Worm (Caenorhabditis elegans) whole organism, late embryonic: ENCODE measurements around the gene unc-43.
A peak's percentile ranks its signal among the peaks of the same experiment; 100 is the strongest.

Experiments used
- C08G9.2 ChIP-seq: sonication (generic microtip); optimal IDR thresholded peaks from 2 replicates; lab custom pipeline; 2016; ENCODE audit warnings: mild to moderate bottlenecking, missing genetic modification characterization, moderate library complexity, missing compliant biosample characterization
- C38D4.7 ChIP-seq: fragments of 200-800 bp; sonication (Bioruptor generic); optimal IDR thresholded peaks from 2 replicates; lab custom pipeline; 2018; ENCODE audit warnings: mild to moderate bottlenecking, missing genetic modification characterization, moderate library complexity, missing compliant biosample characterization
- F13H6.1 ChIP-seq: sonication (generic microtip); optimal IDR thresholded peaks from 2 replicates; lab custom pipeline; 2016; ENCODE audit warnings: missing genetic modification characterization, missing compliant biosample characterization
- K02D7.2 ChIP-seq: sonication (generic microtip); optimal IDR thresholded peaks from 2 replicates; lab custom pipeline; 2017; ENCODE audit warnings: mild to moderate bottlenecking, missing genetic modification characterization, missing compliant biosample characterization
- K09A11.1 ChIP-seq: sonication (generic microtip); optimal IDR thresholded peaks from 2 replicates; lab custom pipeline; 2017; ENCODE audit warnings: antibody characterized with exemption, mild to moderate bottlenecking, missing genetic modification characterization, missing compliant biosample characterization; ENCODE audit not compliant: insufficient read depth
- T23F11.4 ChIP-seq: fragments of 200-800 bp; sonication (Bioruptor generic); optimal IDR thresholded peaks from 2 replicates; lab custom pipeline; 2018; ENCODE audit warnings: mild to moderate bottlenecking, missing genetic modification characterization, missing compliant biosample characterization
- Y22D7AL.16 ChIP-seq: sonication (generic microtip); optimal IDR thresholded peaks from 2 replicates; lab custom pipeline; 2016; ENCODE audit warnings: missing genetic modification characterization, missing compliant biosample characterization
- ahr-1 ChIP-seq: sonication (generic microtip); optimal IDR thresholded peaks from 2 replicates; lab custom pipeline; 2016; ENCODE audit warnings: missing genetic modification characterization, missing compliant biosample characterization
- ceh-19 ChIP-seq: fragments of 200-800 bp; sonication (Bioruptor generic); optimal IDR thresholded peaks from 2 replicates; lab custom pipeline; 2018; ENCODE audit warnings: mild to moderate bottlenecking, missing genetic modification characterization, missing compliant biosample characterization
- ceh-2 ChIP-seq: sonication (generic microtip); optimal IDR thresholded peaks from 2 replicates; lab custom pipeline; 2016; ENCODE audit warnings: missing genotype, missing genetic modification characterization, missing compliant biosample characterization
- ceh-24 ChIP-seq: sonication (generic microtip); optimal IDR thresholded peaks from 2 replicates; lab custom pipeline; 2016; ENCODE audit warnings: mild to moderate bottlenecking, missing genetic modification characterization, missing compliant biosample characterization
- ceh-30 ChIP-seq: fragments of 150-350 bp; optimal IDR thresholded peaks from 2 replicates; lab custom pipeline; 2014; ENCODE audit warnings: missing biosample characterization, missing genetic modification characterization
- ceh-34 ChIP-seq: sonication (generic microtip); optimal IDR thresholded peaks from 2 replicates; lab custom pipeline; 2016; ENCODE audit warnings: mild to moderate bottlenecking, missing genetic modification characterization, missing compliant biosample characterization
- ceh-9 ChIP-seq: sonication (generic microtip); optimal IDR thresholded peaks from 2 replicates; lab custom pipeline; 2016; ENCODE audit warnings: mild to moderate bottlenecking, missing genetic modification characterization, inconsistent platforms, missing compliant biosample characterization
- che-1 ChIP-seq: sonication (generic microtip); optimal IDR thresholded peaks from 2 replicates; lab custom pipeline; 2016; ENCODE audit warnings: mild to moderate bottlenecking, missing genetic modification characterization, missing compliant biosample characterization
- dmd-4 ChIP-seq: sonication (generic microtip); optimal IDR thresholded peaks from 2 replicates; lab custom pipeline; 2016; ENCODE audit warnings: borderline replicate concordance, missing genetic modification characterization, missing compliant biosample characterization
- dve-1 ChIP-seq: sonication (generic microtip); optimal IDR thresholded peaks from 2 replicates; lab custom pipeline; 2017; ENCODE audit warnings: antibody characterized with exemption, mild to moderate bottlenecking, missing genetic modification characterization, missing compliant biosample characterization
- elt-2 ChIP-seq: sonication (generic microtip); optimal IDR thresholded peaks from 2 replicates; lab custom pipeline; 2016; ENCODE audit warnings: missing genetic modification reagents, missing genetic modification characterization, missing compliant biosample characterization
- elt-4 ChIP-seq: sonication (generic microtip); optimal IDR thresholded peaks from 2 replicates; lab custom pipeline; 2016; ENCODE audit warnings: missing genetic modification characterization, missing compliant biosample characterization
- ets-4 ChIP-seq: sonication (generic microtip); optimal IDR thresholded peaks from 2 replicates; lab custom pipeline; 2016; ENCODE audit warnings: missing genetic modification characterization, missing compliant biosample characterization
- fax-1 ChIP-seq: sonication (generic microtip); optimal IDR thresholded peaks from 2 replicates; lab custom pipeline; 2016; ENCODE audit warnings: missing genotype, missing genetic modification characterization, missing compliant biosample characterization
- fkh-6 ChIP-seq: sonication (generic microtip); optimal IDR thresholded peaks from 2 replicates; lab custom pipeline; 2016; ENCODE audit warnings: missing genetic modification characterization, missing compliant biosample characterization
- gmeb-2 ChIP-seq: sonication (generic microtip); optimal IDR thresholded peaks from 2 replicates; lab custom pipeline; 2016; ENCODE audit warnings: missing genetic modification characterization, inconsistent platforms, missing compliant biosample characterization
- hlh-13 ChIP-seq: fragments of 200-800 bp; sonication (Bioruptor generic); optimal IDR thresholded peaks from 2 replicates; lab custom pipeline; 2018; ENCODE audit warnings: mild to moderate bottlenecking, missing genetic modification characterization, missing compliant biosample characterization
- hlh-15 ChIP-seq: sonication (generic microtip); optimal IDR thresholded peaks from 2 replicates; lab custom pipeline; 2016; ENCODE audit warnings: missing genetic modification characterization, missing compliant biosample characterization
- hlh-30 ChIP-seq: sonication (generic microtip); optimal IDR thresholded peaks from 2 replicates; lab custom pipeline; 2017; ENCODE audit warnings: antibody characterized with exemption, missing genetic modification characterization, missing compliant biosample characterization; ENCODE audit not compliant: insufficient read depth
- hlh-6 ChIP-seq: sonication (generic microtip); optimal IDR thresholded peaks from 2 replicates; lab custom pipeline; 2016; ENCODE audit warnings: missing genotype, missing genetic modification characterization, missing compliant biosample characterization
- lin-11 ChIP-seq: fragments of 200-800 bp; sonication (Bioruptor generic); optimal IDR thresholded peaks from 2 replicates; lab custom pipeline; 2018; ENCODE audit warnings: mild to moderate bottlenecking, missing genetic modification characterization, missing compliant biosample characterization
- mec-3 ChIP-seq: sonication (generic microtip); optimal IDR thresholded peaks from 2 replicates; lab custom pipeline; 2016; ENCODE audit warnings: borderline replicate concordance, missing genetic modification characterization, missing compliant biosample characterization
- nfya-1 ChIP-seq: sonication (generic microtip); optimal IDR thresholded peaks from 2 replicates; lab custom pipeline; 2017; ENCODE audit warnings: missing genetic modification characterization, mild to moderate bottlenecking, missing compliant biosample characterization, antibody characterized with exemption, moderate library complexity
- nhr-11 ChIP-seq: fragments of 150-350 bp; optimal IDR thresholded peaks from 2 replicates; lab custom pipeline; 2014; ENCODE audit warnings: missing biosample characterization, missing genetic modification characterization
- npax-4 ChIP-seq: sonication (generic microtip); optimal IDR thresholded peaks from 2 replicates; lab custom pipeline; 2016; ENCODE audit warnings: missing genetic modification characterization, missing compliant biosample characterization
- pat-9 ChIP-seq: fragments of 200-800 bp; sonication (Bioruptor generic); optimal IDR thresholded peaks from 2 replicates; lab custom pipeline; 2018; ENCODE audit warnings: mild to moderate bottlenecking, missing genetic modification characterization, moderate library complexity, missing compliant biosample characterization
- pha-2 ChIP-seq: sonication (generic microtip); optimal IDR thresholded peaks from 2 replicates; lab custom pipeline; 2017; ENCODE audit warnings: mild to moderate bottlenecking, missing genetic modification characterization, missing compliant biosample characterization
- pha-4 ChIP-seq: fragments of 150-350 bp; optimal IDR thresholded peaks from 2 replicates; lab custom pipeline; 2018; ENCODE audit warnings: missing biosample characterization, missing genetic modification reagents, missing genetic modification characterization
- pqm-1 ChIP-seq: sonication (generic microtip); optimal IDR thresholded peaks from 2 replicates; lab custom pipeline; 2016; ENCODE audit warnings: missing genetic modification characterization, missing compliant biosample characterization
- pros-1 ChIP-seq: fragments of 150-350 bp; optimal IDR thresholded peaks from 2 replicates; lab custom pipeline; 2014; ENCODE audit warnings: missing biosample characterization, missing genetic modification reagents, missing genetic modification characterization
- ref-2 ChIP-seq: sonication (generic microtip); optimal IDR thresholded peaks from 2 replicates; lab custom pipeline; 2016; ENCODE audit warnings: missing genetic modification characterization, missing compliant biosample characterization
- rnt-1 ChIP-seq: sonication (generic microtip); optimal IDR thresholded peaks from 2 replicates; lab custom pipeline; 2016; ENCODE audit warnings: missing genetic modification characterization, missing compliant biosample characterization
- sox-2 ChIP-seq: fragments of 200-800 bp; sonication (Bioruptor generic); IDR thresholded peaks from 2 replicates; pipeline ENCODE4 v1.3.6; 2022; ENCODE audit warnings: missing genetic modification reagents, missing genetic modification characterization, missing compliant biosample characterization
- sox-4 ChIP-seq: sonication (generic microtip); optimal IDR thresholded peaks from 2 replicates; lab custom pipeline; 2017; ENCODE audit warnings: mild to moderate bottlenecking, missing genetic modification characterization, inconsistent platforms, missing compliant biosample characterization
- syd-9 ChIP-seq: sonication (generic microtip); optimal IDR thresholded peaks from 2 replicates; lab custom pipeline; 2016; ENCODE audit warnings: mild to moderate bottlenecking, missing genetic modification characterization, moderate library complexity, missing compliant biosample characterization
- tbx-2 ChIP-seq: sonication (generic microtip); optimal IDR thresholded peaks from 2 replicates; lab custom pipeline; 2016; ENCODE audit warnings: missing genetic modification characterization, missing compliant biosample characterization
- ttx-3 ChIP-seq: sonication (generic microtip); optimal IDR thresholded peaks from 2 replicates; lab custom pipeline; 2016; ENCODE audit warnings: missing genetic modification reagents, missing genetic modification characterization, missing compliant biosample characterization
- unc-55 ChIP-seq: sonication (generic microtip); optimal IDR thresholded peaks from 2 replicates; lab custom pipeline; 2017; ENCODE audit warnings: missing biosample characterization, missing genetic modification reagents, missing genetic modification characterization
- zip-5 ChIP-seq: sonication (generic microtip); optimal IDR thresholded peaks from 2 replicates; lab custom pipeline; 2016; ENCODE audit warnings: missing genetic modification characterization, missing compliant biosample characterization
- ztf-16 ChIP-seq: sonication (generic microtip); optimal IDR thresholded peaks from 2 replicates; lab custom pipeline; 2017; ENCODE audit warnings: missing genetic modification characterization, missing compliant biosample characterization

Gene unc-43

ce11 chrIV:10380626-10381025, 30.6 kb upstream of the unc-43 start (continued):
- TF ChIP-seq pha-4 (no peak), elt-4 (tag; lab: Kevin White, UChicago) (no peak), T23F11.4 (GFP tag; lab: Kevin White, UChicago) (no peak), ceh-24 (tag; lab: Kevin White, UChicago) (no peak), npax-4 (tag; lab: Kevin White, UChicago) (no peak), K02D7.2 (no peak), hlh-30 (tag; lab: Kevin White, UChicago) (peak; percentile 98), fkh-6 (no peak), dve-1 (tag; lab: Kevin White, UChicago) (no peak), ttx-3 (tag; lab: Kevin White, UChicago) (no peak), unc-55 (GFP tag; lab: Kevin White, UChicago) (peak; percentile 49), syd-9 (tag; lab: Kevin White, UChicago) (no peak), ceh-34 (tag; lab: Kevin White, UChicago) (peak; percentile 80), ztf-16 (tag; lab: Kevin White, UChicago) (no peak), rnt-1 (peak; percentile 71), ceh-9 (tag; lab: Kevin White, UChicago) (no peak), ets-4 (tag; lab: Kevin White, UChicago) (peak; percentile 4), C38D4.7 (no peak), pqm-1 (no peak), ceh-2 (tag; lab: Kevin White, UChicago) (peak; percentile 2), C08G9.2 (no peak), ref-2 (tag; lab: Kevin White, UChicago) (peak; percentile 39), ahr-1 (tag; lab: Kevin White, UChicago) (no peak), pha-2 (no peak)

ce11 chrIV:10374601-10375000, 24.6 kb upstream of the unc-43 start, which contains the start of gene mask-1:
mask-1 (plus strand) TSS chrIV:10374901.
- TF ChIP-seq dmd-4 (tag; lab: Kevin White, UChicago) (no peak), F13H6.1 (tag; lab: Kevin White, UChicago) (no peak), C08G9.2 (no peak), syd-9 (tag; lab: Kevin White, UChicago) (no peak), sox-2 (GFP tag; lab: Robert Waterston, UW) (no peak), sox-4 (tag; lab: Kevin White, UChicago) (no peak), T23F11.4 (GFP tag; lab: Kevin White, UChicago) (no peak), pros-1 (tag; lab: Kevin White, UChicago) (no peak), pha-4 (no peak), ceh-24 (tag; lab: Kevin White, UChicago) (no peak), tbx-2 (no peak), ztf-16 (tag; lab: Kevin White, UChicago) (no peak), hlh-30 (tag; lab: Kevin White, UChicago) (no peak)

ce11 chrIV:10373772-10374288, 23.8 kb upstream of the unc-43 start, which contains the start of gene mpz-5:
mpz-5 (minus strand) TSS chrIV:10373822.
- peak; percentile 34 for TF ChIP-seq elt-2 (tag; lab: Kevin White, UChicago)
- TF ChIP-seq Y22D7AL.16 (tag; lab: Kevin White, UChicago), result no peak
- no peak for TF ChIP-seq pat-9 (tag; lab: Kevin White, UChicago)
- no peak for TF ChIP-seq ceh-19 (GFP tag; lab: Kevin White, UChicago)
- TF ChIP-seq mec-3 (tag; lab: Kevin White, UChicago), result no peak
- no peak for TF ChIP-seq hlh-13 (GFP tag; lab: Kevin White, UChicago)
- TF ChIP-seq K02D7.2, result no peak
- no peak for TF ChIP-seq ceh-9 (tag; lab: Kevin White, UChicago)
- no peak for TF ChIP-seq pha-4
- TF ChIP-seq elt-4 (tag; lab: Kevin White, UChicago), result no peak
- TF ChIP-seq ceh-30 (tag; lab: Kevin White, UChicago), result no peak
- TF ChIP-seq ceh-34 (tag; lab: Kevin White, UChicago), result peak; percentile 10
- TF ChIP-seq hlh-6 (tag; lab: Kevin White, UChicago), result no peak
- TF ChIP-seq ztf-16 (tag; lab: Kevin White, UChicago), result peak; percentile 7
- TF ChIP-seq ets-4 (tag; lab: Kevin White, UChicago), result no peak
- no peak for TF ChIP-seq fkh-6
- peak; percentile 9 for TF ChIP-seq lin-11 (tag; lab: Kevin White, UChicago)
- no peak for TF ChIP-seq nhr-11 (tag; lab: Kevin White, UChicago)
- no peak for TF ChIP-seq T23F11.4 (GFP tag; lab: Kevin White, UChicago)
- TF ChIP-seq nfya-1 (tag; lab: Kevin White, UChicago), result peak; percentile 40
- TF ChIP-seq che-1 (tag; lab: Kevin White, UChicago), result no peak
- TF ChIP-seq pros-1 (tag; lab: Kevin White, UChicago), result no peak
- no peak for TF ChIP-seq hlh-15 (tag; lab: Kevin White, UChicago)
- peak; percentile 38 for TF ChIP-seq fax-1 (tag; lab: Kevin White, UChicago)
- no peak for TF ChIP-seq zip-5 (tag; lab: Kevin White, UChicago)
- TF ChIP-seq K09A11.1 (tag; lab: Kevin White, UChicago), result no peak
- TF ChIP-seq dmd-4 (tag; lab: Kevin White, UChicago), result no peak
- no peak for TF ChIP-seq gmeb-2 (tag; lab: Kevin White, UChicago)
